Worm (Caenorhabditis elegans) whole organism, early embryonic: ENCODE measurements around the gene ador-1.

Experiments
- B0310.2 ChIP-seq: sonication (generic microtip); optimal IDR thresholded peaks from 2 replicates; lab custom pipeline; 2016; ENCODE audit warnings: mild to moderate bottlenecking, missing genetic modification characterization, missing compliant biosample characterization
- F13C5.2 ChIP-seq: sonication (generic microtip); optimal IDR thresholded peaks from 2 replicates; lab custom pipeline; 2017; ENCODE audit warnings: mild to moderate bottlenecking, missing genetic modification characterization, inconsistent platforms, missing compliant biosample characterization
- aly-1 ChIP-seq: sonication (generic microtip); optimal IDR thresholded peaks from 2 replicates; lab custom pipeline; 2016; ENCODE audit warnings: missing genetic modification characterization, missing compliant biosample characterization
- ama-1 ChIP-seq: fragments of 150-350 bp; optimal IDR thresholded peaks from 2 replicates; lab custom pipeline; 2014
- hmbx-1 ChIP-seq: sonication (generic microtip); optimal IDR thresholded peaks from 2 replicates; lab custom pipeline; 2016; ENCODE audit warnings: mild to moderate bottlenecking, missing genetic modification characterization, missing compliant biosample characterization
- hmg-4 ChIP-seq: fragments of 200-800 bp; sonication (Bioruptor generic); optimal IDR thresholded peaks from 2 replicates; lab custom pipeline; 2018; ENCODE audit warnings: mild to moderate bottlenecking, missing genetic modification characterization, missing compliant biosample characterization
- hnd-1 ChIP-seq: sonication (generic microtip); optimal IDR thresholded peaks from 2 replicates; lab custom pipeline; 2016; ENCODE audit warnings: missing genetic modification characterization, missing compliant biosample characterization
- scrt-1 ChIP-seq: fragments of 200-800 bp; sonication (Bioruptor generic); IDR thresholded peaks from 2 replicates; pipeline ENCODE4 v1.3.6; 2022; ENCODE audit warnings: missing genetic modification characterization, missing compliant biosample characterization
- tbx-11 ChIP-seq: fragments of 200-800 bp; sonication (Bioruptor generic); IDR thresholded peaks from 2 replicates; pipeline ENCODE4 v1.3.6; 2022; ENCODE audit warnings: missing genetic modification characterization, missing compliant biosample characterization
- tbx-37 ChIP-seq: fragments of 200-800 bp; sonication (Bioruptor generic); conservative IDR thresholded peaks from 2 replicates; pipeline ENCODE4 v1.3.6; 2022; ENCODE audit warnings: missing genetic modification reagents, missing genetic modification characterization, missing compliant biosample characterization

- TF ChIP-seq ama-1 (lab: Kevin White, UChicago): no peak
- no peak for TF ChIP-seq B0310.2 (tag; lab: Kevin White, UChicago)
- no peak for TF ChIP-seq hmbx-1
- TF ChIP-seq hmg-4 (GFP tag; lab: Kevin White, UChicago): no peak
- no peak for TF ChIP-seq hnd-1
- no peak for TF ChIP-seq tbx-37
- no peak for TF ChIP-seq scrt-1 (GFP tag; lab: Robert Waterston, UW)
- no peak for TF ChIP-seq aly-1 (tag; lab: Kevin White, UChicago)
- TF ChIP-seq tbx-11 (GFP tag; lab: Robert Waterston, UW): no peak
- no peak for TF ChIP-seq F13C5.2
Observed at ce11 chrII:12460602-12461453, 41.9 kb downstream of the ador-1 start, which contains the start of gene tag-280.
